Worm (Caenorhabditis elegans) whole organism, young adult: Measurements from ENCODE around the gene F12A10.1.

Experiments
- F37B4.10 ChIP-seq: fragments of 200-800 bp; sonication (Bioruptor generic); IDR thresholded peaks from 2 replicates; pipeline ENCODE4 v1.3.6; 2022; ENCODE audit warnings: missing genetic modification characterization, missing compliant biosample characterization
- madf-3 ChIP-seq: fragments of 200-800 bp; sonication (Bioruptor generic); IDR thresholded peaks from 2 replicates; pipeline ENCODE4 v1.3.6; 2022; ENCODE audit warnings: missing genetic modification reagents, missing genetic modification characterization, missing compliant biosample characterization
- snpc-4 ChIP-seq, 5 experiments: fragments of 150-350 bp in 1 of 5; sonication (generic microtip) in 4 of 5; optimal IDR thresholded peaks; 2 replicates each; lab custom pipeline; 2014 to 2018; ENCODE audit warnings: missing genetic modification characterization in 5 of 5, missing biosample characterization in 3 of 5, antibody characterized with exemption in 2 of 5, mild to moderate bottlenecking in 2 of 5, missing compliant biosample characterization in 2 of 5, missing genotype in 2 of 5, moderate library complexity in 2 of 5, missing genetic modification reagents in 1 of 5

DNA sequence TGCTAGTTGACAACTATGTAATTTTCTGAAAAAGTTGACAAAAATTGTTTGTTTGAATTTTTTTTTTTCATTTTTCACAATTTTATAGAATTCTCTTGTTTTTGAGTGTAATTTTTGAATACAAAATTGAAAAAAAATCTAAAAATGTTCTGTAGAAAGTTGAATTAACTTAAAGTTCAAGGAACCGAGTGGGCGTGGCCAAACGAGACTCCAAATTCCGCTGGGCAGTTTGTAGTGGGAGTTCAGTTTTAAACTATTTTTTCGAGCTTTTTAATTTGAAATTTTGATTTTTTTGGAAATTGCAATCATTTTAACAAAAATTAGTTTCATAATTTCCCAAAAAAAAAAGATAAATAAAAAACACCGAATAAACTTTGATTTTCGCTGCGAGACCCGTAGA lies 40.7 kb downstream of the F12A10.1 start:
- TF ChIP-seq madf-3 (GFP tag; lab: Robert Waterston, UW) = no peak
- TF ChIP-seq F37B4.10 (GFP tag; lab: Robert Waterston, UW) = no peak
- TF ChIP-seq snpc-4 (GFP tag; optimal IDR thresholded peaks at IDR 0.05; lab: Kevin White, UChicago) = no peak
- no peak for TF ChIP-seq snpc-4 (tag; optimal IDR thresholded peaks at IDR 0.05; lab: Kevin White, UChicago)
